Worm (Caenorhabditis elegans) whole organism, early embryonic: ENCODE results near the gene C36C9.12.

Experiments used
- B0310.2 ChIP-seq: sonication (generic microtip); optimal IDR thresholded peaks from 2 replicates; lab custom pipeline; 2016; ENCODE audit warnings: mild to moderate bottlenecking, missing genetic modification characterization, missing compliant biosample characterization
- aly-1 ChIP-seq: sonication (generic microtip); optimal IDR thresholded peaks from 2 replicates; lab custom pipeline; 2016; ENCODE audit warnings: missing genetic modification characterization, missing compliant biosample characterization
- ama-1 ChIP-seq: fragments of 150-350 bp; optimal IDR thresholded peaks from 2 replicates; lab custom pipeline; 2014
- ceh-13 ChIP-seq: fragments of 200-800 bp; sonication (Bioruptor generic); optimal IDR thresholded peaks from 2 replicates; lab custom pipeline; 2018; ENCODE audit warnings: mild to moderate bottlenecking, missing genetic modification characterization, missing compliant biosample characterization
- ets-7 ChIP-seq: sonication (generic microtip); optimal IDR thresholded peaks from 2 replicates; lab custom pipeline; 2016; ENCODE audit warnings: missing genotype, missing genetic modification characterization, missing compliant biosample characterization
- flt-1 ChIP-seq: fragments of 200-800 bp; sonication (Bioruptor generic); IDR thresholded peaks from 2 replicates; pipeline ENCODE4 v1.3.6; 2022; ENCODE audit warnings: missing genetic modification characterization, missing compliant biosample characterization
- pes-1 ChIP-seq: fragments of 200-800 bp; sonication (Bioruptor generic); IDR thresholded peaks from 2 replicates; pipeline ENCODE4 v1.3.6; 2022; ENCODE audit warnings: missing genetic modification reagents, missing genetic modification characterization, missing compliant biosample characterization
- scrt-1 ChIP-seq: fragments of 200-800 bp; sonication (Bioruptor generic); IDR thresholded peaks from 2 replicates; pipeline ENCODE4 v1.3.6; 2022; ENCODE audit warnings: missing genetic modification characterization, missing compliant biosample characterization
- tbx-11 ChIP-seq: fragments of 200-800 bp; sonication (Bioruptor generic); IDR thresholded peaks from 2 replicates; pipeline ENCODE4 v1.3.6; 2022; ENCODE audit warnings: missing genetic modification characterization, missing compliant biosample characterization
- tra-4 ChIP-seq: sonication (generic microtip); optimal IDR thresholded peaks from 2 replicates; lab custom pipeline; 2017; ENCODE audit warnings: missing genetic modification characterization, missing compliant biosample characterization

DNA sequence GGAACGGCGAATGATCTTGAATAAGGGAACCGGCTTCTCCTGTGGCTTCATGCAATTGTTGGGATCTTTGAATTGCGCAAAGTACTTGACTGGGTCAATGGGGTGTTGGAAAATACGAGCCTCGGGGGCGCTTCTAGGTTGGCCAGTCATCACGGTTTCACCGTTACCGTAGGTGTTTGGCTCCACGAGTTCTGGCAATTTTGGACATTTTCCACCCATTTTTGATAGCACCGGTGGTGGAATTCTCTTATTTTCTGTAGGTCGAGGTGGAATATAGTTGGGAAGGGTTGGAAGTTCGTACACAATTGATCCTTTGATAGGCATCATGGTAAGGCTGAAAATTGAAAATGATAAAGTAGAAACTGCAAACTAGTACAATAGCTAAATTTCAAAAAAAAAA lies 38.2 kb downstream of the C36C9.12 start, which contains the start of gene ZK380.4:
- TF ChIP-seq scrt-1 (GFP tag; lab: Robert Waterston, UW) (no peak), flt-1 (GFP tag; lab: Robert Waterston, UW) (no peak), ets-7 (tag; lab: Kevin White, UChicago) (no peak), ama-1 (lab: Kevin White, UChicago) (no peak), aly-1 (no peak), B0310.2 (tag; lab: Kevin White, UChicago) (no peak), pes-1 (no peak), tbx-11 (GFP tag; lab: Robert Waterston, UW) (no peak), tra-4 (tag; lab: Kevin White, UChicago) (no peak), ceh-13 (GFP tag; lab: Kevin White, UChicago) (no peak)
